Fruit fly (Drosophila melanogaster): ENCODE data around the gene CG32793.

CG32793 gene

dm6 chrX:2951637-2952036 lies 22.0 kb downstream of the CG32793 start:
- TF ChIP-seq Gug (GFP tag; IDR thresholded peaks at IDR 0.05), result no peak
- TF ChIP-seq CG32006 (GFP tag; optimal IDR thresholded peaks at IDR 0.05), result peak; percentile 42
- no peak for TF ChIP-seq Eip93F (GFP tag; optimal IDR thresholded peaks at IDR 0.05)
- no peak for TF ChIP-seq CG1621 (tag; optimal IDR thresholded peaks at IDR 0.05)
- peak; percentile 21 for TF ChIP-seq CG31627 (GFP tag; optimal IDR thresholded peaks at IDR 0.05)
- no peak for TF ChIP-seq Sox14 (GFP tag; optimal IDR thresholded peaks at IDR 0.05)
- peak; percentile 82 for TF ChIP-seq Eip78C (GFP tag)
- no peak for TF ChIP-seq net (GFP tag; optimal IDR thresholded peaks at IDR 0.05)
- no peak for TF ChIP-seq eg (GFP tag; IDR thresholded peaks at IDR 0.05)
- peak; percentile 40 for TF ChIP-seq OdsH (GFP tag; optimal IDR thresholded peaks at IDR 0.05)
- TF ChIP-seq fd59A (GFP tag; optimal IDR thresholded peaks at IDR 0.05), result no peak
- TF ChIP-seq CG8319 (GFP tag; optimal IDR thresholded peaks at IDR 0.05), result no peak
- TF ChIP-seq fkh (GFP tag; optimal IDR thresholded peaks at IDR 0.05), result no peak
- no peak for TF ChIP-seq CG3919 (GFP tag; optimal IDR thresholded peaks at IDR 0.05)
- no peak for TF ChIP-seq salr (GFP tag; optimal IDR thresholded peaks at IDR 0.05)
- no peak for TF ChIP-seq CG7368 (GFP tag; optimal IDR thresholded peaks at IDR 0.05)
- no peak for TF ChIP-seq Ets96B (tag; optimal IDR thresholded peaks at IDR 0.05)
- TF ChIP-seq pdm3 (GFP tag; optimal IDR thresholded peaks at IDR 0.05), result no peak
- TF ChIP-seq CG34406 (GFP tag; optimal IDR thresholded peaks at IDR 0.05), result no peak
- no peak for TF ChIP-seq CG16779 (tag; optimal IDR thresholded peaks at IDR 0.05)
- no peak for TF ChIP-seq CG3032 (tag; optimal IDR thresholded peaks at IDR 0.05)
- peak; percentile 71 for TF ChIP-seq svp (GFP tag)
- no peak for TF ChIP-seq CG6276 (GFP tag; optimal IDR thresholded peaks at IDR 0.05)
- TF ChIP-seq Sox15 (GFP tag; optimal IDR thresholded peaks at IDR 0.05), result no peak
- 0 out of 2 replicates have a peak, but pooled peaks have one; percentile 24 for TF ChIP-seq CG15336 (GFP tag; IDR thresholded peaks at IDR 0.05)
- no peak for TF ChIP-seq dsx (GFP tag; optimal IDR thresholded peaks at IDR 0.05; ENCODE audit: poor library complexity, severe bottlenecking)
- TF ChIP-seq lz (GFP tag; optimal IDR thresholded peaks at IDR 0.05), result peak; percentile 2
- no peak for TF ChIP-seq CG11762 (GFP tag; optimal IDR thresholded peaks at IDR 0.05; ENCODE audit: insufficient read depth)
- TF ChIP-seq CG11294 (GFP tag; IDR thresholded peaks at IDR 0.05), result no peak
- TF ChIP-seq CG4318 (GFP tag; optimal IDR thresholded peaks at IDR 0.05), result no peak
- TF ChIP-seq CG11902 (GFP tag; optimal IDR thresholded peaks at IDR 0.05), result no peak
- TF ChIP-seq CG10631 (GFP tag; optimal IDR thresholded peaks at IDR 0.05), result peak; percentile 0
- TF ChIP-seq CG6792 (GFP tag; optimal IDR thresholded peaks at IDR 0.05), result no peak
- TF ChIP-seq Blimp-1 (GFP tag; optimal IDR thresholded peaks at IDR 0.05), result no peak
- peak; percentile 14 for TF ChIP-seq Smox (GFP tag; optimal IDR thresholded peaks at IDR 0.05)
- TF ChIP-seq Eip75B (GFP tag; optimal IDR thresholded peaks at IDR 0.05), result no peak
- TF ChIP-seq achi (GFP tag; optimal IDR thresholded peaks at IDR 0.05), result peak; percentile 12
- no peak for TF ChIP-seq Sox102F (GFP tag; optimal IDR thresholded peaks at IDR 0.05)
- TF ChIP-seq CG6163 (GFP tag; IDR thresholded peaks at IDR 0.05), result no peak
- peak; percentile 9 for TF ChIP-seq cyc (GFP tag; optimal IDR thresholded peaks at IDR 0.05)
- no peak for TF ChIP-seq fd85E (GFP tag; optimal IDR thresholded peaks at IDR 0.05)
- TF ChIP-seq CG6854 (GFP tag; optimal IDR thresholded peaks at IDR 0.05), result no peak
- TF ChIP-seq topi (GFP tag; optimal IDR thresholded peaks at IDR 0.05), result peak; percentile 22
- TF ChIP-seq Met (GFP tag; optimal IDR thresholded peaks at IDR 0.05), result peak; percentile 6
- no peak for TF ChIP-seq CG9139 (GFP tag; optimal IDR thresholded peaks at IDR 0.05)
- peak; percentile 47; the same call in 1 of the 3 replicates for TF ChIP-seq CG8119 (GFP tag; IDR thresholded peaks at IDR 0.05)
- TF ChIP-seq Lpt (GFP tag; optimal IDR thresholded peaks at IDR 0.05), result no peak
- peak; percentile 9 for TF ChIP-seq acj6 (GFP tag; optimal IDR thresholded peaks at IDR 0.05)
- peak; percentile 3 for TF ChIP-seq CG8632 (GFP tag; optimal IDR thresholded peaks at IDR 0.05)
- peak; percentile 40 for TF ChIP-seq esn (GFP tag; optimal IDR thresholded peaks at IDR 0.05)
- TF ChIP-seq ss (GFP tag; optimal IDR thresholded peaks at IDR 0.05), result peak in 1 of 2 experiments; percentile 9
- TF ChIP-seq CG10669 (GFP tag; optimal IDR thresholded peaks at IDR 0.05), result peak; percentile 9
- TF ChIP-seq dac (GFP tag; optimal IDR thresholded peaks at IDR 0.05), result no peak
